Worm (Caenorhabditis elegans): ENCODE measurements around the gene acr-25.

The acr-25 gene

ce11 chrIV:6511767-6512166 is 47.7 kb downstream of the acr-25 start:
- TF ChIP-seq nhr-71 (tag; optimal IDR thresholded peaks at IDR 0.05) (peak; percentile 60), hlh-4 (tag; optimal IDR thresholded peaks at IDR 0.05) (peak; percentile 91), swsn-7 (tag; optimal IDR thresholded peaks at IDR 0.05) (peak; percentile 0), mdl-1 (tag; optimal IDR thresholded peaks at IDR 0.05) (no peak), C04F5.9 (tag; optimal IDR thresholded peaks at IDR 0.05) (no peak), efl-1 (optimal IDR thresholded peaks at IDR 0.05) (no peak), efl-1 (GFP tag; optimal IDR thresholded peaks at IDR 0.05 in 1 of 2) (no peak), dsc-1 (tag; optimal IDR thresholded peaks at IDR 0.05) (no peak), elt-3 (tag; optimal IDR thresholded peaks at IDR 0.05) (no peak), nhr-85 (tag) (no peak), ceh-88 (GFP tag; IDR thresholded peaks at IDR 0.05) (no peak), nhr-84 (tag; optimal IDR thresholded peaks at IDR 0.05) (no peak), nhr-28 (tag; optimal IDR thresholded peaks at IDR 0.05) (no peak), zip-4 (GFP tag; optimal IDR thresholded peaks at IDR 0.05) (no peak), ceh-82 (tag; optimal IDR thresholded peaks at IDR 0.05) (no peak), lin-15B (tag; optimal IDR thresholded peaks at IDR 0.05) (no peak), ztf-11 (tag; optimal IDR thresholded peaks at IDR 0.05) (no peak), C16A3.4 (tag; optimal IDR thresholded peaks at IDR 0.05) (no peak), C34B4.2 (tag; optimal IDR thresholded peaks at IDR 0.05) (no peak), aly-2 (tag; optimal IDR thresholded peaks at IDR 0.05) (no peak), vab-15 (tag; optimal IDR thresholded peaks at IDR 0.05) (no peak), jun-1 (tag; optimal IDR thresholded peaks at IDR 0.05) (no peak), lir-3 (tag; optimal IDR thresholded peaks at IDR 0.05; ENCODE audit: poor library complexity) (no peak), ceh-8 (GFP tag; optimal IDR thresholded peaks at IDR 0.05) (no peak), ceh-90 (tag; optimal IDR thresholded peaks at IDR 0.05) (no peak), tlp-1 (tag; optimal IDR thresholded peaks at IDR 0.05) (no peak), blmp-1 (tag; optimal IDR thresholded peaks at IDR 0.05) (no peak), fkh-4 (tag; optimal IDR thresholded peaks at IDR 0.05; ENCODE audit: borderline replicate concordance) (no peak), fkh-8 (tag; optimal IDR thresholded peaks at IDR 0.05) (peak; percentile 61), ztf-4 (tag; optimal IDR thresholded peaks at IDR 0.05) (no peak), unc-98 (GFP tag; IDR thresholded peaks at IDR 0.05) (no peak), rnt-1 (tag; optimal IDR thresholded peaks at IDR 0.05) (no peak), nhr-47 (tag; optimal IDR thresholded peaks at IDR 0.05) (peak; percentile 64), isw-1 (GFP tag; IDR thresholded peaks at IDR 0.05) (no peak), pag-3 (tag; optimal IDR thresholded peaks at IDR 0.05; ENCODE audit: borderline replicate concordance, insufficient read depth) (no peak), hlh-17 (GFP tag; optimal IDR thresholded peaks at IDR 0.05; ENCODE audit: borderline replicate concordance) (no peak), snpc-4 (tag; optimal IDR thresholded peaks at IDR 0.05) (no peak), snu-23 (GFP tag; optimal IDR thresholded peaks at IDR 0.05) (no peak), efl-3 (GFP tag; optimal IDR thresholded peaks at IDR 0.05) (no peak), lin-14 (GFP tag; optimal IDR thresholded peaks at IDR 0.05) (no peak), nhr-90 (tag; optimal IDR thresholded peaks at IDR 0.05; ENCODE audit: poor library complexity) (no peak), egl-27 (tag; optimal IDR thresholded peaks at IDR 0.05) (no peak), ces-1 (GFP tag; optimal IDR thresholded peaks at IDR 0.05) (no peak)

- TF ChIP-seq nhr-71 (tag; optimal IDR thresholded peaks at IDR 0.05) (peak; percentile 94), lir-3 (tag; optimal IDR thresholded peaks at IDR 0.05; ENCODE audit: poor library complexity) (no peak), fkh-4 (tag; optimal IDR thresholded peaks at IDR 0.05; ENCODE audit: borderline replicate concordance) (no peak), mep-1 (tag; optimal IDR thresholded peaks at IDR 0.05) (no peak), swsn-7 (tag; optimal IDR thresholded peaks at IDR 0.05) (peak; percentile 73), dsc-1 (tag; optimal IDR thresholded peaks at IDR 0.05) (peak; percentile 63), dpl-1 (GFP tag; optimal IDR thresholded peaks at IDR 0.05) (peak in 1 of 3 experiments; percentile 21), lin-14 (GFP tag; optimal IDR thresholded peaks at IDR 0.05) (peak; percentile 71), sox-4 (tag; optimal IDR thresholded peaks at IDR 0.05) (peak; percentile 53), nhr-85 (tag) (no peak), nhr-47 (tag; optimal IDR thresholded peaks at IDR 0.05) (peak; percentile 90), ets-5 (GFP tag; IDR thresholded peaks at IDR 0.05) (no peak), nhr-11 (tag; optimal IDR thresholded peaks at IDR 0.05) (peak; percentile 79), pqm-1 (tag; optimal IDR thresholded peaks at IDR 0.05) (no peak), egl-13 (tag; optimal IDR thresholded peaks at IDR 0.05) (peak; percentile 79), unc-98 (GFP tag; IDR thresholded peaks at IDR 0.05) (no peak), unc-86 (tag; optimal IDR thresholded peaks at IDR 0.05) (peak; percentile 71), pag-3 (tag; optimal IDR thresholded peaks at IDR 0.05; ENCODE audit: borderline replicate concordance, insufficient read depth) (no peak), hpl-2 (GFP tag; optimal IDR thresholded peaks at IDR 0.05) (no peak), skn-1 (tag; optimal IDR thresholded peaks at IDR 0.05) (no peak), zip-4 (GFP tag; optimal IDR thresholded peaks at IDR 0.05) (peak; percentile 3)
Observed at ce11 chrIV:6514700-6515099, 50.6 kb downstream of the acr-25 start.
